Worm (Caenorhabditis elegans) whole organism, L4/young adult: ENCODE measurements around the gene Y38C1AA.6.

Experiments used
- dao-5 ChIP-seq: sonication (generic microtip); optimal IDR thresholded peaks from 2 replicates; lab custom pipeline; 2016; ENCODE audit warnings: missing genotype, missing genetic modification characterization, moderate library complexity, missing compliant biosample characterization
- him-1 ChIP-seq: sonication (generic microtip); optimal IDR thresholded peaks from 2 replicates; lab custom pipeline; 2016; ENCODE audit warnings: missing genotype, missing genetic modification reagents, missing genetic modification characterization, missing compliant biosample characterization

ce11 chrIV:189087-189486 is 26.5 kb downstream of the Y38C1AA.6 start:
- TF ChIP-seq him-1 (no peak), dao-5 (tag; lab: Kevin White, UChicago) (no peak)
